Fruit fly (Drosophila melanogaster) Kc167 (cell line): ENCODE measurements around the gene CG17104.

Experiments used
- Myc ChIP-seq: fragments of >200 bp; optimal IDR thresholded peaks from 2 replicates; lab custom pipeline; 2017; ENCODE audit warnings: missing external identifiers
- Sin3A ChIP-seq: fragments of >200 bp; optimal IDR thresholded peaks from 2 replicates; lab custom pipeline; 2018; ENCODE audit warnings: missing external identifiers
- h ChIP-seq: fragments of >200 bp; optimal IDR thresholded peaks from 3 replicates; lab custom pipeline; 2018; ENCODE audit warnings: missing external identifiers
- insv ChIP-seq: fragments of >200 bp; optimal IDR thresholded peaks from 3 replicates; lab custom pipeline; 2018; ENCODE audit warnings: missing external identifiers
- psq ChIP-seq: fragments of >200 bp; optimal IDR thresholded peaks from 2 replicates; lab custom pipeline; 2017; ENCODE audit warnings: missing external identifiers
- ttk ChIP-seq: sonication (Bioruptor generic); optimal IDR thresholded peaks from 2 replicates; lab custom pipeline; 2017; ENCODE audit warnings: missing external identifiers

The CG17104 gene

dm6 chr2L:10708089-10708488 lies 31.1 kb downstream of the CG17104 start:
- TF ChIP-seq Sin3A (lab: Kevin White, UChicago) (no peak), Myc (no peak), h (lab: Kevin White, UChicago) (no peak), psq (lab: Kevin White, UChicago) (no peak), insv (lab: Kevin White, UChicago) (no peak), ttk (lab: Kevin White, UChicago) (no peak)

DNA sequence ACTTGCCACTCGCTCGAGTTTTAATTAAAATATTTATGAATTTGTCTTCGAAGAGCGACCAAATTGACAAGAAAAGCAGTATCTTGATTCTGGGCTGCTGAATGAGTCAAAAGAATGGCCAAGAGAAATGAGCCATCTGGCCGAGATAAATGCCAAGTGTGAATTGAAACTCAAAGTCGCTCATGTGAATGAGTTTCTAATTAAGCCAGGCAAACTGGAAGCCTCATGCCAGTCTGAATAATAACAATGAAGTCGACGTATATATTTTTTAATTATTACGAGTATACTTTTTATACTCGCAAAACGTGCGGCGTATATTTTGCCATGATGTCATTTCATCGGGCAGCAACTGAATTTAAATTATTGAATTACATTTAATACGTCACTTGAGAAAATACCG lies 32.4 kb downstream of the CG17104 start, which contains the start of gene Lip2:
Lip2 (minus strand) TSS at position 101 of the 400 bp plus-strand sequence.
- TF ChIP-seq Myc (no peak), insv (lab: Kevin White, UChicago) (no peak), h (lab: Kevin White, UChicago) (no peak), ttk (lab: Kevin White, UChicago) (no peak), psq (lab: Kevin White, UChicago) (no peak), Sin3A (lab: Kevin White, UChicago) (no peak)

dm6 chr2L:10711221-10711620 lies 34.2 kb downstream of the CG17104 start:
- TF ChIP-seq psq (lab: Kevin White, UChicago) (no peak), h (lab: Kevin White, UChicago) (no peak), insv (lab: Kevin White, UChicago) (no peak), Sin3A (lab: Kevin White, UChicago) (no peak), ttk (lab: Kevin White, UChicago) (no peak), Myc (no peak)

dm6 chr2L:10721535-10721934 lies 44.5 kb downstream of the CG17104 start:
- no peak for TF ChIP-seq h (lab: Kevin White, UChicago)
- TF ChIP-seq ttk (lab: Kevin White, UChicago), result no peak
- no peak for TF ChIP-seq Sin3A (lab: Kevin White, UChicago)
- TF ChIP-seq Myc, result no peak
- no peak for TF ChIP-seq insv (lab: Kevin White, UChicago)
- TF ChIP-seq psq (lab: Kevin White, UChicago), result no peak

DNA sequence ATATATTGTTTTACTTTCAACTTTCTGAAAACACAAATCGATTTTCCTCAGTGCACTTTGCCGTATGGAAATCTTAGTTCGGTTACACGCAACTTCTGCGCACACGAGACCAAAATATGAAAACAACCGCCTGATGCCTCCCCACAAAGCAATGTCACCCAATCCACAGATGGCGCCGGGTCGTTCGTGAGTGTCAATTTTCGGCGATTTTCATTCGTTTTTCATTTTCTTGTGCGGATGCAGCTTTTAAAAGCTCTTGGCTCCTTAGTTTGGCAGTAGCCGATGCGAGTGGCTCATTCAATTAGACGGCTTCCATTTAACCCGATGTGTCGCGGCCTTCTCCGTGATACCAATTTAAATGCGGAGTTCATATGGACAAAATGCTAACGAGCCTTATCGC lies 46.9 kb downstream of the CG17104 start, which contains the start of gene CG6431:
CG6431 (plus strand) TSS at position 301 of the 400 bp plus-strand sequence.
- TF ChIP-seq Myc (no peak), h (lab: Kevin White, UChicago) (no peak), psq (lab: Kevin White, UChicago) (no peak), Sin3A (lab: Kevin White, UChicago) (no peak), insv (lab: Kevin White, UChicago) (no peak), ttk (lab: Kevin White, UChicago) (no peak)

- no peak for TF ChIP-seq h (lab: Kevin White, UChicago)
- TF ChIP-seq Myc, result no peak
- TF ChIP-seq Sin3A (lab: Kevin White, UChicago), result no peak
- TF ChIP-seq ttk (lab: Kevin White, UChicago), result no peak
- TF ChIP-seq insv (lab: Kevin White, UChicago), result no peak
- no peak for TF ChIP-seq psq (lab: Kevin White, UChicago)
These were observed 51.8 kb downstream of the CG17104 start, which contains the start of gene CG6443 for dm6 chr2L:10728751-10729150. CG6443 (plus strand) TSS chr2L:10728978.
